Worm (Caenorhabditis elegans) whole organism, L1 larva: ENCODE measurements around the gene pde-12.

Experiments used
- C04F5.9 ChIP-seq: sonication (generic microtip); optimal IDR thresholded peaks from 2 replicates; lab custom pipeline; 2016; ENCODE audit warnings: missing genetic modification characterization, missing compliant biosample characterization
- C16A3.4 ChIP-seq: fragments of 150-350 bp; optimal IDR thresholded peaks from 2 replicates; lab custom pipeline; 2014; ENCODE audit warnings: missing biosample characterization, missing genetic modification characterization
- Y116A8C.19 ChIP-seq: sonication (generic microtip); optimal IDR thresholded peaks from 2 replicates; lab custom pipeline; 2016; ENCODE audit warnings: missing compliant biosample characterization, missing genetic modification characterization, borderline replicate concordance
- aha-1 ChIP-seq: fragments of 150-350 bp; optimal IDR thresholded peaks from 2 replicates; lab custom pipeline; 2014; ENCODE audit warnings: missing biosample characterization, missing genetic modification characterization
- ama-1 ChIP-seq: fragments of 150-350 bp; optimal IDR thresholded peaks from 2 replicates; lab custom pipeline; 2014
- blmp-1 ChIP-seq: fragments of 150-350 bp; optimal IDR thresholded peaks from 2 replicates; lab custom pipeline; 2014; ENCODE audit warnings: missing biosample characterization, missing genetic modification characterization
- ceh-82 ChIP-seq, 3 experiments: fragments of 150-350 bp in 1 of 3; sonication (generic microtip) in 2 of 3; optimal IDR thresholded peaks; 2 replicates each; lab custom pipeline; 2014 to 2017; ENCODE audit warnings: missing biosample characterization in 3 of 3, missing genetic modification characterization in 3 of 3
- ceh-88 ChIP-seq: fragments of 200-800 bp; sonication (Bioruptor generic); IDR thresholded peaks from 2 replicates; pipeline ENCODE4 v1.3.6; 2022; ENCODE audit warnings: missing genetic modification characterization, missing compliant biosample characterization
- ceh-90 ChIP-seq: sonication (generic microtip); optimal IDR thresholded peaks from 2 replicates; lab custom pipeline; 2016; ENCODE audit warnings: missing genetic modification characterization, missing compliant biosample characterization
- ces-1 ChIP-seq: fragments of 150-350 bp; optimal IDR thresholded peaks from 2 replicates; lab custom pipeline; 2014; ENCODE audit warnings: missing biosample characterization, missing genetic modification reagents, missing genetic modification characterization
- efl-1 ChIP-seq, 4 experiments: fragments of 150-350 bp; optimal IDR thresholded peaks in 3 of 4; peaks in 1 of 4; 1 replicate in 1 of 4; 2 replicates in 3 of 4; lab custom pipeline; 2014; ENCODE audit warnings: missing biosample characterization in 2 of 4, missing genetic modification characterization in 2 of 4, missing genetic modification reagents in 2 of 4
- efl-3 ChIP-seq: fragments of 200-800 bp; sonication (Bioruptor generic); optimal IDR thresholded peaks from 2 replicates; lab custom pipeline; 2018; ENCODE audit warnings: mild to moderate bottlenecking, missing genetic modification characterization, missing compliant biosample characterization
- ets-5 ChIP-seq: fragments of 200-800 bp; sonication (Bioruptor generic); IDR thresholded peaks from 2 replicates; pipeline ENCODE4 v1.3.6; 2022; ENCODE audit warnings: missing genetic modification characterization, missing compliant biosample characterization
- fos-1 ChIP-seq: fragments of 150-350 bp; optimal IDR thresholded peaks from 2 replicates; lab custom pipeline; 2014; ENCODE audit warnings: missing biosample characterization, missing genetic modification characterization
- hlh-17 ChIP-seq: fragments of 200-800 bp; sonication (Bioruptor generic); optimal IDR thresholded peaks from 2 replicates; lab custom pipeline; 2018; ENCODE audit warnings: missing genetic modification characterization, mild to moderate bottlenecking, missing compliant biosample characterization, moderate library complexity, borderline replicate concordance
- irx-1 ChIP-seq: sonication (generic microtip); optimal IDR thresholded peaks from 2 replicates; lab custom pipeline; 2016; ENCODE audit warnings: missing genetic modification characterization, missing compliant biosample characterization
- isw-1 ChIP-seq: fragments of 200-800 bp; sonication (Bioruptor generic); IDR thresholded peaks from 2 replicates; pipeline ENCODE4 v1.3.6; 2022; ENCODE audit warnings: missing genetic modification characterization, missing compliant biosample characterization
- lin-35 ChIP-seq, 2 experiments: fragments of 150-350 bp; optimal IDR thresholded peaks; 2 replicates each; lab custom pipeline; 2014; ENCODE audit warnings: missing biosample characterization in 2 of 2, missing genetic modification characterization in 2 of 2, missing genetic modification reagents in 2 of 2
- lir-3 ChIP-seq: sonication (generic microtip); optimal IDR thresholded peaks from 2 replicates; lab custom pipeline; 2016; ENCODE audit warnings: mild to moderate bottlenecking, missing genetic modification characterization, moderate library complexity, missing compliant biosample characterization; ENCODE audit not compliant: poor library complexity
- lsy-2 ChIP-seq, 2 experiments: fragments of 150-350 bp; optimal IDR thresholded peaks; 2 replicates each; lab custom pipeline; 2014; ENCODE audit warnings: missing biosample characterization in 2 of 2, missing genetic modification characterization in 2 of 2
- mef-2 ChIP-seq: fragments of 150-350 bp; optimal IDR thresholded peaks from 2 replicates; lab custom pipeline; 2014; ENCODE audit warnings: missing biosample characterization, missing genetic modification characterization
- nhr-19 ChIP-seq: fragments of 200-800 bp; sonication (Bioruptor generic); conservative IDR thresholded peaks from 2 replicates; pipeline ENCODE4 v1.3.6; 2022; ENCODE audit warnings: missing genetic modification characterization, missing compliant biosample characterization
- nhr-20 ChIP-seq: sonication (generic microtip); optimal IDR thresholded peaks from 2 replicates; lab custom pipeline; 2016; ENCODE audit warnings: mild to moderate bottlenecking, missing genetic modification characterization, missing compliant biosample characterization
- nhr-77 ChIP-seq: fragments of 150-350 bp; optimal IDR thresholded peaks from 2 replicates; lab custom pipeline; 2014; ENCODE audit warnings: missing biosample characterization, missing genetic modification characterization
- nhr-85 ChIP-seq: sonication (generic microtip); peaks from one replicate; lab custom pipeline; 2016; ENCODE audit warnings: missing genetic modification characterization, inconsistent platforms, missing compliant biosample characterization
- pqm-1 ChIP-seq: sonication (generic microtip); optimal IDR thresholded peaks from 3 replicates; lab custom pipeline; 2017; ENCODE audit warnings: missing biosample characterization, missing genetic modification characterization
- rnt-1 ChIP-seq: sonication (generic microtip); optimal IDR thresholded peaks from 2 replicates; lab custom pipeline; 2016; ENCODE audit warnings: mild to moderate bottlenecking, missing genetic modification characterization, moderate library complexity, missing compliant biosample characterization
- snpc-4 ChIP-seq: fragments of 150-350 bp; optimal IDR thresholded peaks from 2 replicates; lab custom pipeline; 2014; ENCODE audit warnings: missing biosample characterization, missing genetic modification characterization
- swsn-7 ChIP-seq: sonication (generic microtip); optimal IDR thresholded peaks from 2 replicates; lab custom pipeline; 2016; ENCODE audit warnings: missing genetic modification characterization, missing compliant biosample characterization
- tbx-2 ChIP-seq: sonication (generic microtip); optimal IDR thresholded peaks from 2 replicates; lab custom pipeline; 2016; ENCODE audit warnings: missing genetic modification characterization, missing compliant biosample characterization
- tlp-1 ChIP-seq: fragments of 150-350 bp; optimal IDR thresholded peaks from 2 replicates; lab custom pipeline; 2014; ENCODE audit warnings: missing biosample characterization, missing genetic modification characterization
- vab-15 ChIP-seq: sonication (generic microtip); optimal IDR thresholded peaks from 2 replicates; lab custom pipeline; 2017; ENCODE audit warnings: missing genotype, mild to moderate bottlenecking, missing genetic modification characterization, missing compliant biosample characterization
- zag-1 ChIP-seq: fragments of 150-350 bp; optimal IDR thresholded peaks from 2 replicates; lab custom pipeline; 2014; ENCODE audit warnings: missing biosample characterization, missing genetic modification characterization
- zip-4 ChIP-seq: fragments of 200-800 bp; sonication (Bioruptor generic); optimal IDR thresholded peaks from 2 replicates; lab custom pipeline; 2018; ENCODE audit warnings: mild to moderate bottlenecking, missing genetic modification characterization, moderate library complexity, missing compliant biosample characterization
- ztf-11 ChIP-seq, 2 experiments: sonication (generic microtip); optimal IDR thresholded peaks; 2 replicates each; lab custom pipeline; 2016 to 2017; ENCODE audit warnings: missing genetic modification characterization in 2 of 2, missing biosample characterization in 1 of 2, missing compliant biosample characterization in 1 of 2
- ztf-4 ChIP-seq: fragments of 150-350 bp; optimal IDR thresholded peaks from 2 replicates; lab custom pipeline; 2014; ENCODE audit warnings: missing biosample characterization, missing genetic modification characterization

The pde-12 gene

ce11 chrIII:10881462-10881861 is 36.6 kb upstream of the pde-12 start, which contains the start of gene athp-1:
Gene athp-1 (plus strand): TSS chrIII:10881766.
- TF ChIP-seq C16A3.4 (tag; lab: Kevin White, UChicago) (no peak), efl-1 (optimal IDR thresholded peaks at IDR 0.05; lab: Kevin White, UChicago) (no peak), efl-1 (GFP tag; optimal IDR thresholded peaks at IDR 0.05 in 1 of 2; lab: Kevin White, UChicago) (no peak), lin-35 (GFP tag; optimal IDR thresholded peaks at IDR 0.05; lab: Kevin White, UChicago) (no peak), ztf-11 (tag; optimal IDR thresholded peaks at IDR 0.05; lab: Kevin White, UChicago) (no peak), zag-1 (tag; lab: Kevin White, UChicago) (no peak), blmp-1 (tag; lab: Kevin White, UChicago) (no peak), nhr-19 (GFP tag; lab: Robert Waterston, UW) (no peak), ceh-90 (tag; lab: Kevin White, UChicago) (no peak), isw-1 (GFP tag; lab: Robert Waterston, UW) (no peak), irx-1 (no peak), ets-5 (GFP tag; lab: Robert Waterston, UW) (no peak), rnt-1 (tag; lab: Kevin White, UChicago) (no peak), pqm-1 (tag; lab: Kevin White, UChicago) (no peak), ceh-82 (tag; optimal IDR thresholded peaks at IDR 0.05; lab: Kevin White, UChicago) (no peak), nhr-85 (no peak), snpc-4 (tag; lab: Kevin White, UChicago) (no peak), vab-15 (no peak), tlp-1 (tag; lab: Kevin White, UChicago) (no peak)

ce11 chrIII:10880083-10880482 is 35.3 kb upstream of the pde-12 start, which contains the start of gene C44B9.3:
Gene C44B9.3 (minus strand): TSS chrIII:10880183.
- TF ChIP-seq snpc-4 (tag; lab: Kevin White, UChicago) = no peak
- TF ChIP-seq nhr-20 (tag; lab: Kevin White, UChicago) = no peak
- TF ChIP-seq fos-1 = no peak
- no peak for TF ChIP-seq C16A3.4 (tag; lab: Kevin White, UChicago)
- TF ChIP-seq lsy-2 (tag; optimal IDR thresholded peaks at IDR 0.05; lab: Kevin White, UChicago) = no peak
- TF ChIP-seq tbx-2 (tag; lab: Kevin White, UChicago) = no peak
- no peak for TF ChIP-seq efl-1 (optimal IDR thresholded peaks at IDR 0.05; lab: Kevin White, UChicago)
- peak in 1 of 2 experiments; percentile 12 for TF ChIP-seq efl-1 (GFP tag; optimal IDR thresholded peaks at IDR 0.05 in 1 of 2; lab: Kevin White, UChicago)

ce11 chrIII:10877542-10877941 is 32.7 kb upstream of the pde-12 start:
- TF ChIP-seq efl-1 (optimal IDR thresholded peaks at IDR 0.05; lab: Kevin White, UChicago) (no peak), efl-1 (GFP tag; optimal IDR thresholded peaks at IDR 0.05 in 1 of 2; lab: Kevin White, UChicago) (peak in 1 of 2 experiments; percentile 22), zip-4 (GFP tag; lab: Kevin White, UChicago) (no peak)

ce11 chrIII:10875132-10875531 is 30.3 kb upstream of the pde-12 start, which contains the start of gene C44B9.2:
Gene C44B9.2 (plus strand): TSS chrIII:10875432.
- TF ChIP-seq aha-1 (tag; lab: Kevin White, UChicago) = no peak
- no peak for TF ChIP-seq ztf-11 (tag; optimal IDR thresholded peaks at IDR 0.05; lab: Kevin White, UChicago)
- TF ChIP-seq efl-3 = no peak
- TF ChIP-seq Y116A8C.19 = no peak
- no peak for TF ChIP-seq nhr-85
- no peak for TF ChIP-seq ama-1 (lab: Kevin White, UChicago)
- no peak for TF ChIP-seq ets-5 (GFP tag; lab: Robert Waterston, UW)
- no peak for TF ChIP-seq hlh-17
- TF ChIP-seq ces-1 (GFP tag; lab: Kevin White, UChicago) = no peak
- no peak for TF ChIP-seq swsn-7 (tag; lab: Kevin White, UChicago)
- no peak for TF ChIP-seq ceh-88 (GFP tag; lab: Robert Waterston, UW)
- TF ChIP-seq mef-2 (tag; lab: Kevin White, UChicago) = no peak

- TF ChIP-seq ztf-4 (tag; lab: Kevin White, UChicago) (no peak), C04F5.9 (no peak), Y116A8C.19 (no peak), lir-3 (tag; lab: Kevin White, UChicago) (no peak), ets-5 (GFP tag; lab: Robert Waterston, UW) (no peak), irx-1 (no peak), efl-1 (optimal IDR thresholded peaks at IDR 0.05; lab: Kevin White, UChicago) (no peak), efl-1 (GFP tag; optimal IDR thresholded peaks at IDR 0.05 in 1 of 2; lab: Kevin White, UChicago) (peak in 1 of 2 experiments; percentile 8), nhr-77 (tag; lab: Kevin White, UChicago) (no peak)
These were observed 26.0 kb upstream of the pde-12 start for ce11 chrIII:10870814-10871213.
